Fruit fly (Drosophila melanogaster): ENCODE results near the gene CG5255.
A peak's percentile ranks its signal among the peaks of the same experiment; 100 is the strongest.

The CG5255 gene

DNA sequence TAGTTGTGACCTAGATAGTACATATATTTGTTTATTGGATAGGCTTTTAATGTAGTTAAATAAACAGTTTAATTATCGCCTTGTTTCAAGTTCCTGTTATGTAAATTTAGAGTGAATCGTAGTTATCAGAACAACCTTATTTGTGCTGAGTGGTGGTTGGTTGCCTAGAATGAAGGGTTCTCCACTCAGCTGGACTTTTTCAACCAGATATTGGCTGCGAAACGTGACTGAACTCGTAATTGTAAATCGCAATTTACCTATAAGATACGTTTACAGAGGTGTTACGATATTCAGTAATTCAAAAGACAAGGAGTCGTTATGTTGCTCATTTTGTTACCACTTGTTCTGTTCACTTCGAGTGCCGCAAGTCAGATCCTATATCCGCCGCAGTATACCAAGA lies at the start of gene CG5255:
Gene CG5255, plus strand, starts transcription at position 301 of the 400 bp plus-strand sequence.
- no peak for TF ChIP-seq EcR (GFP tag; optimal IDR thresholded peaks at IDR 0.05)
- no peak for TF ChIP-seq usp (GFP tag; optimal IDR thresholded peaks at IDR 0.05)
- no peak for TF ChIP-seq psq (optimal IDR thresholded peaks at IDR 0.05)
- TF ChIP-seq Dll (optimal IDR thresholded peaks at IDR 0.05) = no peak
- TF ChIP-seq CG8478 (optimal IDR thresholded peaks at IDR 0.05) = no peak
- TF ChIP-seq pan (optimal IDR thresholded peaks at IDR 0.05) = no peak

DNA sequence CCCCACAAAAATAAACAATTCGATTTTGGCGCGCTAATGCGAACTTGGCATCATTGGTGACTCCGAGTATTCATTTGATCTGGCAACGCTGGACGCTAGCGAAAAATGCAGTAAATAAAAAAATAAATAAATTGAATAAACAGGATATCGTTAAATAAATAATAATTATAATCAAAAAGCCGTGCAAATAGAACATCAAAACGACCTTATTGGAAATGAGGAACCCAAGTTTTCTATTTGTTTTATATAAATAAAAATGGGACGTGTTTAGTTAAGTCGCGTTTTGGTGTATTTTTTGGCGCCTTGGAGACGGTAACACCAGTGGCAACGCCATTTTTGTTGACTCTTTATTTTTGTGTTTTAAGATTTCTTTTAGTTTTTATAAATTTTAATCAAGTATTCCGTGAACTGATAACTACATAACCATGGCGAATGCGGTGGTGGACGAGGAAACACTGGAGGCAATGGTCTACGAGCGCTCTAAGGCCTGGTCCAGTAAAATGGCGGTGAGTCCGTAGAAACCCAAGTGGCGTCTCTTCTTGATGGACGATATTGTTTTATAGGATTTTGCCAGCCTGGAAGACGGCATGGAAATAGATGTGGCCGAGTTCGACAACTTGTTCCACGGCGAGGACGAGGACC lies 49.6 kb upstream of the CG5255 start, which contains the start of gene cal1:
Gene cal1, plus strand, starts transcription at position 304 of the 642 bp plus-strand sequence.
- TF ChIP-seq pan (optimal IDR thresholded peaks at IDR 0.05) (no peak), CG8478 (optimal IDR thresholded peaks at IDR 0.05) (no peak), EcR (GFP tag; optimal IDR thresholded peaks at IDR 0.05) (no peak), usp (GFP tag; optimal IDR thresholded peaks at IDR 0.05) (no peak), Dll (optimal IDR thresholded peaks at IDR 0.05) (no peak), psq (optimal IDR thresholded peaks at IDR 0.05) (no peak)

DNA sequence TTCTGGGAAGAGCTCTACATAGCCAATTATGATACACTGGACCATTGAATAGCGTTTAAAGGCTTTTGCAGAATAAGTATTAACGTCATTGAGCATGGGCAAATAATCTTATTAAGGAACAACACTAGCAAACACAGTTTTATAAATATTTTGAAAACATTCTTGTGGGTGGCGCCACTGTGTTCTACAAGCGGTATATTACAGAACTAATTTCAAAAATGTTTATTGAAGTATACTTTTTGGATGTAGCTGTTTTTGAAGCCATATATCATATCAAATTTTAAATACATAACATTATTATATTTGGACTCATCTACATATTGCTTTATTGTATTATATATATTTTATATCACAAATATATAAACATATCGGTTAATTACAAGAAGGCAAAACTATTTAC lies 28.8 kb upstream of the CG5255 start:
- TF ChIP-seq Dll (optimal IDR thresholded peaks at IDR 0.05) (no peak), EcR (GFP tag; optimal IDR thresholded peaks at IDR 0.05) (no peak), pan (optimal IDR thresholded peaks at IDR 0.05) (no peak), CG8478 (optimal IDR thresholded peaks at IDR 0.05) (no peak), psq (optimal IDR thresholded peaks at IDR 0.05) (no peak), usp (GFP tag; optimal IDR thresholded peaks at IDR 0.05) (no peak)

DNA sequence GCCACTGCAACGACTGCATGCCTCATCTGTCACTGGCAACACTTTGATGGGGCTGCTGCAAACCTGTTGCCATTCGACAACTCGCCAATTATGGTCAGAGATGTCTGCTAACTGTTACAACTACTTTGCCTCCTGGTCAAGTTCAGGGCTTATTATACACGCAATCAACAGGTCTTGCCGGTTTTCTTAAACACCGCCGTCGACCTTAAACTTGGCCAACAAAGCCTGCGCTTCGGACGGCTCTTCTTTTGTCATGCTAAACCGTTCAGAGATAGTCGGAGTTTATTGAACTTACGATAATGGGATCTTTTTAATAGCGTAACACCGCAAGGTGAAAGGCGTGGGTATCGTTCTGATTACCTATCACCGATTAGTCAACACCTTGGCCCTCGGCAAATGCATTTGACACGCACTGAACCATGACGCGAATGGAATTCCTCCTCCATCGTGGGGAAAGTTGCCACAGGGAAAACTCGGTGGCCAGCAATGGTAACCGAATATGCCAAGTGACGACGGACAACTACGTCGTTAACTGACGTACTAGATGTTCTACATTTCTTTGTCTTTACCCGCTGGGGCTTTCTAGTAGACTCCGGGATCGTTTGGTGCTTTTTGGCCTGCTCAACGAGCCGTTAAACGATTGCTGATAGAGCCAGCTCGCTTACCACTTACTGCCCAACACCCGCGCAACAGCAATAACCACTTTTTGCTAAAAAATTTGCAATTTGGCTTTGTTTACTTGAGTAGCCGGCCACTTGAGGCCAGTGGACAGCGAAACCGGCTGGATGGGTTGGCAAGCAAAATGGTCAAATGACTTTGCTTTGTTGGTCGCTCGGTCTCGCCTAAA lies 26.6 kb upstream of the CG5255 start:
- TF ChIP-seq psq (optimal IDR thresholded peaks at IDR 0.05) (no peak), EcR (GFP tag; optimal IDR thresholded peaks at IDR 0.05) (no peak), Dll (optimal IDR thresholded peaks at IDR 0.05) (peak; percentile 12), CG8478 (optimal IDR thresholded peaks at IDR 0.05) (no peak)

DNA sequence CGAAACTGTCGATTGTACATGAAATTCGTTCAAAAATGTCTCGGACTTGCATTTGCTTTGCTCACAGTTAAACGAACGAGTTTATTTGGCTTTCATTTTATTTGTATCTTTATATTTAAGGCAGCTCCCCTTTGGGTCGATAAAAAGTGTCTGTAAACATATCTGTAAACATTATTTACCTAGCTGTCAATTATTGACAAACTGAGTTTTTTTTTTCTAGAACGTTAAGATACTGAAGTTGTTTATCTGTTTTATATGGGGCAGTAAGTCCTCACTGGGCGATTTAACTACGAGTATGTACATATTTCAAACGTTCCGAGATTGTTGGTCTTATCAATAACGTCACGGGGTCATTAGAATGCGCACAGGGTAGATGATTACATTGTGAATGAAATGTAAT lies 22.0 kb upstream of the CG5255 start:
- no peak for TF ChIP-seq psq (optimal IDR thresholded peaks at IDR 0.05)
- no peak for TF ChIP-seq pan (optimal IDR thresholded peaks at IDR 0.05)
- TF ChIP-seq EcR (GFP tag; optimal IDR thresholded peaks at IDR 0.05) = no peak

DNA sequence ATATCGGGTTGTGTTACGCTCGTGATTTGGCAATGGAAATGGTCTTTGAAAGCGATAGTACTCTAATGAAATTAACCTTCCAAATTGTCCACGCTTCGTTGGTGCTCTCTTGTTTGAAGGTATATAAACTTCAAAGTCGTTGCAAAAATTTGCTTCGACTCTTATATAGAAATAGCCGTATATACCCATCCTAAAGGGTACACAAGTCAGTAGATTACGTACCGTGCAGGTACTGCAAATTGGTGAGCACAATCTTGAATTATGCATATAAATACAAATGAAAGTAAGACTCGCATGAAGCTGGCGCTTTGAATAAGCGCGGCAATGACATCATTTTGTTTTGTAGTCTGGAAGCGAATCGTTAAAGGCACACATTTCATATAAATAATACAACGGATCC lies 21.5 kb upstream of the CG5255 start:
- no peak for TF ChIP-seq CG8478 (optimal IDR thresholded peaks at IDR 0.05)
- TF ChIP-seq pan (optimal IDR thresholded peaks at IDR 0.05) = no peak

DNA sequence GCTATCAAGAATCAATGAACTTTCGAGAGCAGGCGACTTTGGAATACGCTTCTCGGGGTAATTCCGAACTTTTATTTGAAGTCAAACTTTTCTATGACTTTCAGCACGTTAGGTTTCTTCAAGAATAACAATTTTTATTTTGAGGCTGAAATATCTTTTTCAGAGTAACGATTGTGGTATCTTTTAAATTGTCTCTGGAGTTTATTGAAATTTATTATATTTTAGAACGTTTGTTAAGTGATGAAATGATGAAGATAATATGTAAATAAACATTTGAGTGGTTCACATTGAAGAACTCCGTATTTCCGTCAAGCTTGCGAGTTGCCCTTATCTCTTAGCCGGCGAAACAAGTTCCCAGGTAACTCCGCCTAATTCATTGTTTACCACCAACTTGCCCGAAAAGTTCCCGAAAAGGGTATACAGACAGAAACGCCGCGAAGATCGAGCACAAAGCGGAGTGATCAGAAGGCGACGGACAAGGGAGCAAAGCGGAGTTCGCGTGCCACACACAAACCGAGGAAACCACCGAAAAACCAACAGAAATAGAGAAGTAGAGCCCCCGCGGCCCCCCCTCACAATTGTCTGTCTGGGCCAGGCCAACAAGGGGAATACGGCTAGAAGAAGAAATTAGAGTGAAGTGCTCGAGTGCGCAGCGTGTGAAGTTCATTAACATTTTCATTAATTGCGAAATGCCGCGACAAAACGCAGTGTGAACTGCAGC lies 19.9 kb upstream of the CG5255 start:
- no peak for TF ChIP-seq psq (optimal IDR thresholded peaks at IDR 0.05)
- no peak for TF ChIP-seq Dll (optimal IDR thresholded peaks at IDR 0.05)
- TF ChIP-seq usp (GFP tag; optimal IDR thresholded peaks at IDR 0.05) = no peak
- no peak for TF ChIP-seq CG8478 (optimal IDR thresholded peaks at IDR 0.05)
- no peak for TF ChIP-seq EcR (GFP tag; optimal IDR thresholded peaks at IDR 0.05)
- TF ChIP-seq pan (optimal IDR thresholded peaks at IDR 0.05) = no peak

DNA sequence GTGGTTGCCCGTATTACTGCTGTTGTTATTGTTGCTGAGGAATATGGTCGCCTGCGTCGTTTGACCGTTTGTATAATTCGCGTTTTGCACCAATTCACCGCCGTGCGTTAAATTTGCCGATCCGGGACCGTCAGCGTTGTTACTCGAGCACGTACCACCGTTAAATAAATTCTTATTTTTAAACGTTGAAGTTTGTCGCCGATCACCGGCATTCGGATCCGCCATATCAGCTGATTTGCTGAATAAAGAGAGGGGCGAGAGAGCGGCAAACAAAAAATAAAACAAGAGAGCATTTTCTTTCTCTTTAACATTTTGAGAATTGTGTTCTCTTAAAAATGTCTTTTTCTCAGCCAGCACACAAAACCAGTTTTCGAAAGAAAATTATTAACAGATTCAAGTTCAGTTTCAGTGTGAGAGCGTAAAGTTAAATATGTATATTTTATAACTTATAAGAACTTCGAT lies 18.7 kb upstream of the CG5255 start:
- TF ChIP-seq CG8478 (optimal IDR thresholded peaks at IDR 0.05) = no peak
- TF ChIP-seq EcR (GFP tag; optimal IDR thresholded peaks at IDR 0.05) = no peak
- no peak for TF ChIP-seq usp (GFP tag; optimal IDR thresholded peaks at IDR 0.05)
- TF ChIP-seq pan (optimal IDR thresholded peaks at IDR 0.05) = no peak

DNA sequence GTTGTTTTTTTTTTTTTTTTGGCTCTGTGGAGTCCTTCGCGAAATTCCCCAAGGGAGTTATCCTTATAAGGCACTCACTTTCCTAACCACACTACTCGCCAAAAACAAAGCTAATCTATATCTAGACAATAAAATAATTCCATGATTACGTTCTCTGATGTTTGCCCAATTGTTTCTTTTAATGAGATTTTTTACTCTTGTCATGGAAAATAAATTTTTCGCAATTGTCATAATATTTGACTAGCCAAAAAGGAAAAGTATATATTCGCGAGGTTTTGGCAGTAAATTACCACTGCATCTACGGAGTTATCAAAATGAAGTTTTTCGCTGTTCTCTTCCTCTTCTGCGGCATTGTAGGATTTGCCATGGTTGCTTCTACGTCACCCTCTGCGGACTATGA lies 17.5 kb upstream of the CG5255 start, which contains the start of gene CG34278:
Gene CG34278, plus strand, starts transcription at position 301 of the 400 bp plus-strand sequence.
- no peak for TF ChIP-seq CG8478 (optimal IDR thresholded peaks at IDR 0.05)
- TF ChIP-seq usp (GFP tag; optimal IDR thresholded peaks at IDR 0.05) = no peak
- TF ChIP-seq EcR (GFP tag; optimal IDR thresholded peaks at IDR 0.05) = no peak
- no peak for TF ChIP-seq pan (optimal IDR thresholded peaks at IDR 0.05)
- TF ChIP-seq Dll (optimal IDR thresholded peaks at IDR 0.05) = no peak
- no peak for TF ChIP-seq psq (optimal IDR thresholded peaks at IDR 0.05)

DNA sequence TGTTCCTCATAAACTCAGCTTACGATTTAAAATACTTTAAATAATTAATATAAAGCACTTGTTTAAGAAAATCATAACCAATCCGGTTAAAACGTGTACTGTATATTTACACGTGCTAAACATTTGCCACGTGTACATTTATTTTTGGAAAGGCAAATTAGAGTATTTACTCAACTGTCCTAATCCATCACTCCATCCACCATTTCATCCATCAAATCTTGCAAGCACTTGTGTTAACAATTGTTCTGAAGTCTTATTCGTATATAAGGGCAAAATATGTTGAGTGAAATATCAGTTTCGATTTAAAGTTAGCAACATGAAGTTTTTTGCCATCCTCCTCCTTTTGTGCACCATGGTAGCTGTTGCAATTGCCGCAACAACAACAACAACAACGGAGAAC lies 16.4 kb upstream of the CG5255 start, which contains the start of gene CG42779:
Gene CG42779, plus strand, starts transcription at position 301 of the 400 bp plus-strand sequence.
- TF ChIP-seq Dll (optimal IDR thresholded peaks at IDR 0.05) (no peak), EcR (GFP tag; optimal IDR thresholded peaks at IDR 0.05) (no peak), psq (optimal IDR thresholded peaks at IDR 0.05) (no peak), usp (GFP tag; optimal IDR thresholded peaks at IDR 0.05) (no peak), CG8478 (optimal IDR thresholded peaks at IDR 0.05) (no peak), pan (optimal IDR thresholded peaks at IDR 0.05) (no peak)

DNA sequence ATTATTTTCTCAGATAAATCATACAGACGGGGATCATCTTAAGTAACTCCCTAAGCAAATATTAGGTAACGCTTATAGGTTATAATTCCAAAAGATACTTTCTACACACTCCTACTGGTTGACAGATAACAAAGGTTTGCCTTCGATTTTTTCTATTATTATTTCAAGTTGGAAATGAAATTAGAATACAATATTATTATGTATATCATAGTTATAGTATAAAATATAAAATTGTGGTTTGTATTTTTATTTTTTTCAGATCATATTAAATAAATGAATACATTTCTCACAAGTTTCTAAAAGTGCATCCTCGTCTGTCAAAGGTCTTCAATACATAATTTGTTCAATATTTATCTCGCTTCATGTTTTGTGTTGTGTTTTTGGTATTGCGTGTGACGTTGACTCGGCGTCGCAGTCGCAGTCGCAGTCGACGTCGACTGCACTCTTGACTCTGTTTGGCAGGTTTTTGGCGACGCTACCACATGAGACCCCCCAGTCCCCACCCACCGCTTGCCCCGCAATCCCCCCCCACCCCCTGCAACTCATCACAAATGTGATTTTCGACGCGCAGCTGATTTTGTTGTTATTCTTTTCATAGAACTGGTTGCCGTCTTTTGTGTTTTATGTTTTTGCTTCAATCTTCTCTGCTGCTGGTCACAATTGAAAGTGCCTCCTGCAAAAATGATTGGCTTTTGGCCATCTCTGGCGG lies 14.7 kb upstream of the CG5255 start:
- TF ChIP-seq CG8478 (optimal IDR thresholded peaks at IDR 0.05) = no peak
- TF ChIP-seq Dll (optimal IDR thresholded peaks at IDR 0.05) = no peak
- TF ChIP-seq psq (optimal IDR thresholded peaks at IDR 0.05) = no peak
- no peak for TF ChIP-seq EcR (GFP tag; optimal IDR thresholded peaks at IDR 0.05)
- TF ChIP-seq usp (GFP tag; optimal IDR thresholded peaks at IDR 0.05) = no peak
- TF ChIP-seq pan (optimal IDR thresholded peaks at IDR 0.05) = no peak

Measured in whole organism.